Fruit fly (Drosophila melanogaster) whole organism, wandering third instar larva: Measurements from ENCODE around the gene CG17362.

Experiments
- CG32264 ChIP-seq: fragments of 200-800 bp; sonication (Bioruptor generic); optimal IDR thresholded peaks from 2 replicates; lab custom pipeline; 2016; ENCODE audit warnings: missing biosample characterization, missing genetic modification characterization
- CG9705 ChIP-seq: fragments of 200-800 bp; sonication (Bioruptor generic); optimal IDR thresholded peaks from 2 replicates; lab custom pipeline; 2018; ENCODE audit warnings: missing biosample characterization, mild to moderate bottlenecking, missing genetic modification characterization
- CrebA ChIP-seq: fragments of 200-800 bp; sonication (Bioruptor generic); optimal IDR thresholded peaks from 2 replicates; lab custom pipeline; 2016; ENCODE audit warnings: missing biosample characterization, mild to moderate bottlenecking, missing genetic modification characterization, borderline replicate concordance
- Dif ChIP-seq: fragments of 200-275, 200-300 bp; sonication (Bioruptor generic); optimal IDR thresholded peaks from 2 replicates; lab custom pipeline; 2018; ENCODE audit warnings: missing biosample characterization, missing genetic modification characterization; ENCODE audit not compliant: partially characterized antibody
- GATAd ChIP-seq: sonication (Bioruptor generic); optimal IDR thresholded peaks from 2 replicates; lab custom pipeline; 2016; ENCODE audit warnings: missing biosample characterization, missing genetic modification characterization
- HLH106 ChIP-seq: fragments of 200-800 bp; optimal IDR thresholded peaks from 3 replicates; lab custom pipeline; 2019; ENCODE audit warnings: missing biosample characterization, mild to moderate bottlenecking, missing genetic modification characterization, moderate library complexity
- Hnf4 ChIP-seq: fragments of 200-800 bp; sonication (Bioruptor generic); optimal IDR thresholded peaks from 2 replicates; lab custom pipeline; 2016; ENCODE audit warnings: missing biosample characterization, mild to moderate bottlenecking, missing genetic modification characterization
- Jra ChIP-seq: sonication (Bioruptor generic); optimal IDR thresholded peaks from 2 replicates; lab custom pipeline; 2016; ENCODE audit warnings: missing biosample characterization, missing genetic modification characterization
- Myc ChIP-seq: fragments of >200 bp; optimal IDR thresholded peaks from 2 replicates; lab custom pipeline; 2017
- N ChIP-seq: fragments of >200 bp; optimal IDR thresholded peaks from 2 replicates; lab custom pipeline; 2018; ENCODE audit warnings: missing biosample characterization, missing external identifiers, missing genetic modification characterization
- OdsH ChIP-seq: fragments of 200-800 bp; sonication (Bioruptor generic); optimal IDR thresholded peaks from 2 replicates; lab custom pipeline; 2016; ENCODE audit warnings: missing biosample characterization, mild to moderate bottlenecking, missing genetic modification characterization
- Sp1 ChIP-seq: fragments of 200-800 bp; sonication (Bioruptor generic); optimal IDR thresholded peaks from 3 replicates; lab custom pipeline; 2019; ENCODE audit warnings: missing biosample characterization, mild to moderate bottlenecking, missing genetic modification characterization, moderate library complexity
- brk ChIP-seq: fragments of 200-800 bp; sonication (Bioruptor generic); optimal IDR thresholded peaks from 2 replicates; lab custom pipeline; 2016; ENCODE audit warnings: missing biosample characterization, mild to moderate bottlenecking, missing genetic modification characterization
- dmrt93B ChIP-seq: fragments of 200-800 bp; sonication (Bioruptor generic); optimal IDR thresholded peaks from 2 replicates; lab custom pipeline; 2018; ENCODE audit warnings: missing biosample characterization, mild to moderate bottlenecking, missing genetic modification characterization
- jim ChIP-seq: fragments of 175-275, 200-325 bp; sonication (Bioruptor generic); optimal IDR thresholded peaks from 2 replicates; lab custom pipeline; 2016; ENCODE audit warnings: missing biosample characterization, mild to moderate bottlenecking, missing genetic modification characterization
- lola ChIP-seq: fragments of >200 bp; optimal IDR thresholded peaks from 2 replicates; lab custom pipeline; 2017; ENCODE audit warnings: missing biosample characterization, missing genetic modification characterization
- pan ChIP-seq: fragments of >200 bp; optimal IDR thresholded peaks from 2 replicates; lab custom pipeline; 2017
- tai ChIP-seq: sonication (Bioruptor generic); optimal IDR thresholded peaks from 2 replicates; lab custom pipeline; 2016; ENCODE audit warnings: missing biosample characterization, missing genetic modification characterization
- woc ChIP-seq: sonication (Bioruptor generic); optimal IDR thresholded peaks from 2 replicates; lab custom pipeline; 2016; ENCODE audit warnings: missing biosample characterization, mild to moderate bottlenecking, missing genetic modification characterization

CG17362 gene

DNA sequence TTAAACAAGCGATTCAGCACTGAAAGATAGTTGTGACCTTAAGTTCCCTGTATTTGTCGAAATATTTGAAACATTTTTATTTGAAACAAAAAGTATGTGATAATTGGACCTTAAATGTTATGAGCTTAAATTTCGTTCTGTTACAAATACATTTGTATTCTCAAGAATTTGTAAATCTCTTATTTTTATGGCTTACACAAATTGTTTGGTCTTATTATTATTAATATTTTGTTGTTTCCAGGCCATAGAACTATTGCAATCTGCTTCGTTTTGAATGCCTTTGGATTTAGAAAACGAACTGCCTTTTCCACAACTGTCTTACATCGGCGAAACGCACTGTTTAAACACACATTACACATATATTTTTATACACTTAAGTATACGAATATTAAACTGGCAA lies 48.1 kb downstream of the CG17362 start, which contains the start of gene CG6661:
Gene CG6661 (plus strand): TSS at position 301 of the 400 bp plus-strand sequence.
- no peak for TF ChIP-seq GATAd (GFP tag; lab: Kevin White, UChicago)
- TF ChIP-seq Sp1 (GFP tag; lab: Kevin White, UChicago): no peak
- TF ChIP-seq Hnf4: no peak
- TF ChIP-seq tai: no peak
- TF ChIP-seq woc (GFP tag; lab: Kevin White, UChicago): no peak
- no peak for TF ChIP-seq Dif
- no peak for TF ChIP-seq N
- no peak for TF ChIP-seq brk (GFP tag; lab: Kevin White, UChicago)
- TF ChIP-seq HLH106 (tag; lab: Kevin White, UChicago): no peak
- no peak for TF ChIP-seq CrebA (GFP tag; lab: Kevin White, UChicago)
- no peak for TF ChIP-seq pan (lab: Kevin White, UChicago)
- no peak for TF ChIP-seq dmrt93B
- no peak for TF ChIP-seq Myc (lab: Kevin White, UChicago)
- TF ChIP-seq CG32264 (GFP tag; lab: Kevin White, UChicago): no peak
- no peak for TF ChIP-seq lola (GFP tag; lab: Kevin White, UChicago)
- TF ChIP-seq OdsH (GFP tag; lab: Kevin White, UChicago): no peak
- no peak for TF ChIP-seq CG9705 (GFP tag; lab: Kevin White, UChicago)
- TF ChIP-seq jim: no peak
- TF ChIP-seq Jra (GFP tag; lab: Kevin White, UChicago): no peak
